Fruit fly (Drosophila melanogaster) whole organism, pupa: ENCODE measurements around the gene CG15544.

Source experiments
- CG12605 ChIP-seq: fragments of 200-800 bp; sonication (Bioruptor generic); IDR thresholded peaks from 2 replicates; pipeline ENCODE4 v1.3.6; 2022; ENCODE audit warnings: missing biosample characterization, missing genetic modification characterization
- CG13204 ChIP-seq: fragments of 200-800 bp; sonication (Bioruptor generic); optimal IDR thresholded peaks from 2 replicates; lab custom pipeline; 2018; ENCODE audit warnings: missing biosample characterization, mild to moderate bottlenecking, missing genetic modification characterization, moderate library complexity
- CG14655 ChIP-seq: fragments of 200-800 bp; sonication (Bioruptor generic); optimal IDR thresholded peaks from 3 replicates; lab custom pipeline; 2017; ENCODE audit warnings: mild to moderate bottlenecking, missing biosample characterization, missing genetic modification reagents, missing genetic modification characterization
- CG15710 ChIP-seq: fragments of 200-800 bp; sonication (Bioruptor generic); optimal IDR thresholded peaks from 2 replicates; lab custom pipeline; 2018; ENCODE audit warnings: missing biosample characterization, mild to moderate bottlenecking, missing genetic modification characterization, moderate library complexity
- CG4496 ChIP-seq: fragments of 200-800 bp; sonication (Bioruptor generic); IDR thresholded peaks from 3 replicates; pipeline ENCODE4 v1.3.6; 2022; ENCODE audit warnings: missing biosample characterization, missing genetic modification characterization
- CG8301 ChIP-seq: fragments of 200-800 bp; sonication (Bioruptor generic); optimal IDR thresholded peaks from 2 replicates; lab custom pipeline; 2018; ENCODE audit warnings: missing biosample characterization, mild to moderate bottlenecking, missing genetic modification characterization
- CG9948 ChIP-seq: fragments of 200-800 bp; sonication (Bioruptor generic); optimal IDR thresholded peaks from 2 replicates; lab custom pipeline; 2018; ENCODE audit warnings: missing biosample characterization, mild to moderate bottlenecking, missing genetic modification characterization, moderate library complexity
- EcR ChIP-seq: fragments of 200-800 bp; sonication (Bioruptor generic); optimal IDR thresholded peaks from 3 replicates; lab custom pipeline; 2019; ENCODE audit warnings: missing biosample characterization, missing genetic modification characterization, mild to moderate bottlenecking, moderate library complexity, missing genetic modification reagents
- Ets98B ChIP-seq: fragments of 200-800 bp; sonication (Bioruptor generic); IDR thresholded peaks from 2 replicates; pipeline ENCODE4 v1.3.6; 2022; ENCODE audit warnings: missing biosample characterization, missing genetic modification characterization
- Pif1A ChIP-seq: fragments of 200-800 bp; sonication (Bioruptor generic); optimal IDR thresholded peaks from 3 replicates; lab custom pipeline; 2016; ENCODE audit warnings: missing biosample characterization, missing genetic modification characterization
- Pif1B ChIP-seq: fragments of 200-800 bp; sonication (Bioruptor generic); optimal IDR thresholded peaks from 3 replicates; lab custom pipeline; 2016; ENCODE audit warnings: missing biosample characterization, missing genetic modification characterization
- gl ChIP-seq: fragments of 200-800 bp; sonication (Bioruptor generic); optimal IDR thresholded peaks from 2 replicates; lab custom pipeline; 2018; ENCODE audit warnings: missing biosample characterization, mild to moderate bottlenecking, missing genetic modification characterization

dm6 chr3R:30811300-30812022 lies 16.2 kb upstream of the CG15544 start:
- TF ChIP-seq Pif1B (GFP tag; lab: Kevin White, UChicago) (peak; percentile 43), CG14655 (peak; percentile 57), CG13204 (GFP tag; lab: Kevin White, UChicago) (no peak), CG12605 (no peak), CG8301 (tag; lab: Kevin White, UChicago) (peak; percentile 48), gl (no peak), CG4496 (GFP tag; lab: Robert Waterston, UW) (0 out of 3 replicates have a peak, but pooled peaks have one; percentile 24), Pif1A (GFP tag; lab: Kevin White, UChicago) (peak; percentile 62), EcR (GFP tag; lab: Kevin White, UChicago) (no peak), CG15710 (tag; lab: Kevin White, UChicago) (peak; percentile 19), Ets98B (GFP tag; lab: Robert Waterston, UW) (peak; percentile 40), CG9948 (tag; lab: Kevin White, UChicago) (peak; percentile 30)
